Fruit fly (Drosophila melanogaster) whole organism, embryonic: Measurements from ENCODE around the gene slif.

Source experiments
- Antp ChIP-seq: fragments of 200-800 bp; sonication (Bioruptor generic); optimal IDR thresholded peaks from 3 replicates; lab custom pipeline; 2016; ENCODE audit warnings: missing biosample characterization, missing genetic modification characterization
- Atf-2 ChIP-seq: fragments of 200-800 bp; sonication (Bioruptor generic); optimal IDR thresholded peaks from 2 replicates; lab custom pipeline; 2016; ENCODE audit warnings: missing biosample characterization, missing genetic modification characterization
- Blimp-1 ChIP-seq: fragments of 200-800 bp; sonication (Bioruptor generic); optimal IDR thresholded peaks from 3 replicates; lab custom pipeline; 2018; ENCODE audit warnings: missing biosample characterization, missing genetic modification characterization, mild to moderate bottlenecking, moderate library complexity, missing genetic modification reagents
- CG10543 ChIP-seq: fragments of 200-800 bp; sonication (Bioruptor generic); optimal IDR thresholded peaks from 3 replicates; lab custom pipeline; 2017; ENCODE audit warnings: missing biosample characterization, mild to moderate bottlenecking, missing genetic modification characterization, moderate library complexity
- CG12155 ChIP-seq: fragments of 200-800 bp; sonication (Bioruptor generic); optimal IDR thresholded peaks from 3 replicates; lab custom pipeline; 2016; ENCODE audit warnings: missing biosample characterization, missing genetic modification characterization
- CG12236 ChIP-seq: fragments of 200-800 bp; sonication (Bioruptor generic); optimal IDR thresholded peaks from 2 replicates; lab custom pipeline; 2016; ENCODE audit warnings: missing biosample characterization, missing genetic modification characterization
- CG13424 ChIP-seq: fragments of 200-800 bp; sonication (Bioruptor generic); optimal IDR thresholded peaks from 2 replicates; lab custom pipeline; 2019; ENCODE audit warnings: missing biosample characterization, mild to moderate bottlenecking, missing genetic modification characterization, moderate library complexity
- CG14014 ChIP-seq: fragments of 200-800 bp; sonication (Bioruptor generic); IDR thresholded peaks from 2 replicates; pipeline ENCODE4 v1.3.6; 2022; ENCODE audit warnings: missing biosample characterization, missing genetic modification characterization
- CG15601 ChIP-seq: fragments of 200-800 bp; sonication (Bioruptor generic); optimal IDR thresholded peaks from 3 replicates; lab custom pipeline; 2019; ENCODE audit warnings: missing biosample characterization, mild to moderate bottlenecking, missing genetic modification characterization, moderate library complexity
- CG17361 ChIP-seq: fragments of 200-800 bp; sonication (Bioruptor generic); IDR thresholded peaks from 3 replicates; pipeline ENCODE4 v1.3.6; 2022; ENCODE audit warnings: missing biosample characterization, missing genetic modification characterization
- CG17802 ChIP-seq: fragments of 200-800 bp; sonication (Bioruptor generic); optimal IDR thresholded peaks from 2 replicates; lab custom pipeline; 2018; ENCODE audit warnings: missing biosample characterization, mild to moderate bottlenecking, missing genetic modification characterization, moderate library complexity
- CG33213 ChIP-seq: fragments of 200-800 bp; sonication (Bioruptor generic); optimal IDR thresholded peaks from 3 replicates; lab custom pipeline; 2016; ENCODE audit warnings: missing biosample characterization, missing genetic modification characterization
- CG3838 ChIP-seq: fragments of 200-800 bp; sonication (Bioruptor generic); optimal IDR thresholded peaks from 3 replicates; lab custom pipeline; 2016; ENCODE audit warnings: missing biosample characterization, missing genetic modification characterization
- CG4282 ChIP-seq: fragments of 200-800 bp; sonication (Bioruptor generic); optimal IDR thresholded peaks from 2 replicates; lab custom pipeline; 2016; ENCODE audit warnings: missing biosample characterization, missing genetic modification characterization
- CG7745 ChIP-seq: fragments of 200-800 bp; sonication (Bioruptor generic); optimal IDR thresholded peaks from 2 replicates; lab custom pipeline; 2018; ENCODE audit warnings: missing biosample characterization, mild to moderate bottlenecking, missing genetic modification characterization, moderate library complexity
- CG7839 ChIP-seq: fragments of 200-800 bp; sonication (Bioruptor generic); optimal IDR thresholded peaks from 3 replicates; lab custom pipeline; 2018; ENCODE audit warnings: missing biosample characterization, mild to moderate bottlenecking, missing genetic modification characterization, moderate library complexity
- CG7987 ChIP-seq: fragments of 200-800 bp; sonication (Bioruptor generic); optimal IDR thresholded peaks from 2 replicates; lab custom pipeline; 2018; ENCODE audit warnings: missing biosample characterization, mild to moderate bottlenecking, missing genetic modification characterization, moderate library complexity
- CG8281 ChIP-seq: fragments of 200-800 bp; sonication (Bioruptor generic); optimal IDR thresholded peaks from 2 replicates; lab custom pipeline; 2018; ENCODE audit warnings: missing biosample characterization, mild to moderate bottlenecking, missing genetic modification characterization, moderate library complexity
- CG9876 ChIP-seq: fragments of 200-800 bp; sonication (Bioruptor generic); optimal IDR thresholded peaks from 2 replicates; lab custom pipeline; 2016; ENCODE audit warnings: missing biosample characterization, missing genetic modification characterization
- D19B ChIP-seq: fragments of 200-800 bp; sonication (Bioruptor generic); optimal IDR thresholded peaks from 2 replicates; lab custom pipeline; 2017; ENCODE audit warnings: missing biosample characterization, mild to moderate bottlenecking, missing genetic modification characterization
- Elba2 ChIP-seq: fragments of 200-800 bp; sonication (Bioruptor generic); optimal IDR thresholded peaks from 3 replicates; lab custom pipeline; 2016; ENCODE audit warnings: missing biosample characterization, missing genetic modification characterization
- Gsc ChIP-seq: fragments of 200-800 bp; sonication (Bioruptor generic); IDR thresholded peaks from 2 replicates; pipeline ENCODE4 v1.3.6; 2022; ENCODE audit warnings: missing biosample characterization, missing genetic modification characterization
- HLH4C ChIP-seq: fragments of 200-800 bp; sonication (Bioruptor generic); IDR thresholded peaks from 3 replicates; pipeline ENCODE4 v1.3.6; 2022; ENCODE audit warnings: missing biosample characterization, missing genetic modification characterization; ENCODE audit not compliant: partially characterized antibody
- Hmr ChIP-seq: fragments of 200-800 bp; sonication (Bioruptor generic); optimal IDR thresholded peaks from 3 replicates; lab custom pipeline; 2017; ENCODE audit warnings: mild to moderate bottlenecking, missing biosample characterization, missing genetic modification reagents, missing genetic modification characterization
- Lhr ChIP-seq: fragments of 200-800 bp; sonication (Bioruptor generic); optimal IDR thresholded peaks from 3 replicates; lab custom pipeline; 2017; ENCODE audit warnings: mild to moderate bottlenecking, missing biosample characterization, missing genetic modification reagents, missing genetic modification characterization
- Poxn ChIP-seq: fragments of 200-800 bp; sonication (Bioruptor generic); IDR thresholded peaks from 2 replicates; pipeline ENCODE4 v1.3.6; 2022; ENCODE audit warnings: missing biosample characterization, missing genetic modification characterization
- Rx ChIP-seq: fragments of 200-800 bp; sonication (Bioruptor generic); IDR thresholded peaks from 2 replicates; pipeline ENCODE4 v1.3.6; 2022; ENCODE audit warnings: missing biosample characterization, missing genetic modification characterization
- Sox102F ChIP-seq: fragments of 200-800 bp; sonication (Bioruptor generic); optimal IDR thresholded peaks from 2 replicates; lab custom pipeline; 2018; ENCODE audit warnings: missing biosample characterization, mild to moderate bottlenecking, missing genetic modification characterization, moderate library complexity
- Stat92E ChIP-seq, 3 experiments: fragments of >200 bp in 2 of 3; fragments of 200-800 bp in 1 of 3; sonication (Bioruptor generic) in 1 of 3; optimal IDR thresholded peaks; 2 replicates each; lab custom pipeline; 2017 to 2019; ENCODE audit warnings: missing biosample characterization in 3 of 3, missing genetic modification characterization in 3 of 3, mild to moderate bottlenecking in 1 of 3, moderate library complexity in 1 of 3
- Taf1 ChIP-seq: fragments of 200-800 bp; sonication (Bioruptor generic); IDR thresholded peaks from 2 replicates; pipeline ENCODE4 v1.3.6; 2022; ENCODE audit warnings: missing biosample characterization, missing genetic modification characterization
- Usf ChIP-seq: fragments of 200-800 bp; sonication (Bioruptor generic); optimal IDR thresholded peaks from 2 replicates; lab custom pipeline; 2017; ENCODE audit warnings: missing genotype, missing biosample characterization, missing genetic modification characterization
- ac ChIP-seq: fragments of 200-800 bp; sonication (Bioruptor generic); optimal IDR thresholded peaks from 3 replicates; lab custom pipeline; 2017; ENCODE audit warnings: missing biosample characterization, mild to moderate bottlenecking, missing genetic modification characterization
- bsh ChIP-seq, 2 experiments: fragments of 200-800 bp; sonication (Bioruptor generic); optimal IDR thresholded peaks; 2 replicates each; lab custom pipeline; 2017 to 2018; ENCODE audit warnings: mild to moderate bottlenecking in 2 of 2, missing biosample characterization in 2 of 2, missing genetic modification characterization in 2 of 2, moderate library complexity in 1 of 2
- crol ChIP-seq: fragments of 200-800 bp; sonication (Bioruptor generic); IDR thresholded peaks from 2 replicates; pipeline ENCODE4 v1.3.6; 2022; ENCODE audit warnings: missing biosample characterization, missing genetic modification characterization
- fru ChIP-seq: fragments of >200 bp; optimal IDR thresholded peaks from 2 replicates; lab custom pipeline; 2017
- gfzf ChIP-seq: fragments of 200-800 bp; sonication (Bioruptor generic); optimal IDR thresholded peaks from 2 replicates; lab custom pipeline; 2016; ENCODE audit warnings: missing biosample characterization, mild to moderate bottlenecking, missing genetic modification characterization, moderate library complexity
- grau ChIP-seq: fragments of 200-800 bp; optimal IDR thresholded peaks from 3 replicates; lab custom pipeline; 2019; ENCODE audit warnings: missing biosample characterization, mild to moderate bottlenecking, missing genetic modification characterization, moderate library complexity
- gro ChIP-seq: fragments of 200-800 bp; sonication (Bioruptor generic); optimal IDR thresholded peaks from 2 replicates; lab custom pipeline; 2016; ENCODE audit warnings: missing biosample characterization, missing genetic modification characterization
- gsb ChIP-seq: fragments of 200-800 bp; sonication (Bioruptor generic); IDR thresholded peaks from 2 replicates; pipeline ENCODE4 v1.3.6; 2022; ENCODE audit warnings: missing biosample characterization, missing genetic modification characterization
- gsb-n ChIP-seq: fragments of 200-800 bp; sonication (Bioruptor generic); optimal IDR thresholded peaks from 3 replicates; lab custom pipeline; 2018; ENCODE audit warnings: missing biosample characterization, mild to moderate bottlenecking, missing genetic modification characterization
- lola ChIP-seq, 3 experiments: fragments of >200 bp in 2 of 3; fragments of 200-800 bp in 1 of 3; sonication (Bioruptor generic) in 1 of 3; optimal IDR thresholded peaks; 2 replicates each; lab custom pipeline; 2017 to 2019; ENCODE audit warnings: missing biosample characterization in 3 of 3, missing genetic modification characterization in 3 of 3, mild to moderate bottlenecking in 1 of 3, moderate library complexity in 1 of 3
- run ChIP-seq: fragments of 200-800 bp; sonication (Bioruptor generic); optimal IDR thresholded peaks from 3 replicates; lab custom pipeline; 2018; ENCODE audit warnings: missing biosample characterization, mild to moderate bottlenecking, missing genetic modification characterization
- sqz ChIP-seq: fragments of 200-800 bp; sonication (Bioruptor generic); optimal IDR thresholded peaks from 3 replicates; lab custom pipeline; 2018; ENCODE audit warnings: missing biosample characterization, mild to moderate bottlenecking, missing genetic modification characterization
- tin ChIP-seq: fragments of 200-800 bp; sonication (Bioruptor generic); optimal IDR thresholded peaks from 3 replicates; lab custom pipeline; 2016; ENCODE audit warnings: missing biosample characterization, missing genetic modification characterization
- tll ChIP-seq, 2 experiments: fragments of 200-800 bp in 1 of 2; fragments of >200 bp in 1 of 2; sonication (Bioruptor generic) in 1 of 2; optimal IDR thresholded peaks; 2 replicates each; lab custom pipeline; 2017 to 2019; ENCODE audit warnings: missing biosample characterization in 2 of 2, missing genetic modification characterization in 2 of 2, mild to moderate bottlenecking in 1 of 2, moderate library complexity in 1 of 2
- usp ChIP-seq: fragments of >200 bp; optimal IDR thresholded peaks from 2 replicates; lab custom pipeline; 2017; ENCODE audit warnings: missing biosample characterization, missing genetic modification characterization
- wek ChIP-seq: fragments of 200-800 bp; sonication (Bioruptor generic); optimal IDR thresholded peaks from 3 replicates; lab custom pipeline; 2018; ENCODE audit warnings: missing biosample characterization, mild to moderate bottlenecking, missing genetic modification characterization, moderate library complexity
- zfh2 ChIP-seq: fragments of 200-800 bp; sonication (Bioruptor generic); optimal IDR thresholded peaks from 2 replicates; lab custom pipeline; 2016; ENCODE audit warnings: missing biosample characterization, missing genetic modification characterization

slif gene

DNA sequence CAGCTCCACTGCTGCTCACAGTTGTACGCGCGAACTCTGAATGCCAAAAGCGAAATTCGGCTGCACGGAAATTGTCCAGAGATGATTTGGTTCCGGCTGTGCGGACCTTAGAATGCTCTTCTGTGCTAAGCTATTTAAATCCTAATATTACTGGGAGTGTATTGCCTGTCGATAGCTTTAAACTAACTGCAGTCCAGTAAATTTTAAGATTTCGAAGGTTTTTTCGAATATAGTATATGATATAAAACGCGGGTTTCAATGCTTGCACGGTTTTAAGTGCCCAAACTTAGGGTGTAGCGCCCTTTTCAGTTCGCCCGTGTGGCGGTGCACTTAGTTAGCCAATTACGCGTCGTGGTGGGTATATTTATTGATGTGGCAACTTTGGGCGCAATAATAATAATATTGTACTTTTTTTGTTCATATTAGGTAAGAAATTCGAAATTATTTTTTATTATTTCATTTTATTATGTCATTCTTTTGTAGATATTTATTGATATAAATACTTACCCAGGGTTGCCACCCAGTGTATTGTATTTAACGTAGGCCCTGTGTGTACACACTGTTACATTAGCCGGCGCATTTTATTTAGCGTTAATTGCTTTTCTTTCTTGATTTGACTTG, 2.0 kb upstream of the slif start, which contains the start of the genes Chro and Ssl1 (continued):
- TF ChIP-seq CG33213 (GFP tag; lab: Kevin White, UChicago) (peak; percentile 100), Sox102F (GFP tag; lab: Kevin White, UChicago) (peak; percentile 100), HLH4C (GFP tag; lab: Robert Waterston, UW) (peak; percentile 8; the same call in 1 of the 3 replicates), Antp (GFP tag; lab: Kevin White, UChicago) (peak; percentile 100), Poxn (peak; percentile 99), CG7987 (GFP tag; lab: Kevin White, UChicago) (peak; percentile 99), Hmr (GFP tag; lab: Kevin White, UChicago) (peak; percentile 100), fru (lab: Kevin White, UChicago) (no peak), CG13424 (tag; lab: Kevin White, UChicago) (peak; percentile 100), tin (GFP tag; lab: Kevin White, UChicago) (peak; percentile 100), sqz (GFP tag; lab: Kevin White, UChicago) (peak; percentile 99), Elba2 (peak; percentile 99), gro (peak; percentile 100), bsh (GFP tag; optimal IDR thresholded peaks at IDR 0.05; lab: Kevin White, UChicago) (peak; percentile 99 to 100), tll (GFP tag; optimal IDR thresholded peaks at IDR 0.05; lab: Kevin White, UChicago) (peak; percentile 82 to 88), zfh2 (peak; percentile 100), CG15601 (tag; lab: Kevin White, UChicago) (peak; percentile 99), gsb-n (tag; lab: Kevin White, UChicago) (peak; percentile 100), gfzf (peak; percentile 50), CG12236 (GFP tag; lab: Kevin White, UChicago) (peak; percentile 100), CG8281 (peak; percentile 96), Taf1 (GFP tag; lab: Robert Waterston, UW) (peak; percentile 99), Usf (GFP tag; lab: Kevin White, UChicago) (peak; percentile 100), wek (GFP tag; lab: Kevin White, UChicago) (peak; percentile 97), CG17361 (GFP tag; lab: Robert Waterston, UW) (peak; percentile 100), run (tag; lab: Kevin White, UChicago) (peak; percentile 100), CG12155 (GFP tag; lab: Kevin White, UChicago) (peak; percentile 99), Stat92E (GFP tag; optimal IDR thresholded peaks at IDR 0.05; lab: Kevin White, UChicago) (peak in 1 of 3 experiments; percentile 100), CG4282 (GFP tag; lab: Kevin White, UChicago) (peak; percentile 100), gsb (peak; percentile 99), lola (GFP tag; optimal IDR thresholded peaks at IDR 0.05; lab: Kevin White, UChicago) (peak in 1 of 3 experiments; percentile 100), CG10543 (GFP tag; lab: Kevin White, UChicago) (peak; percentile 99), Atf-2 (GFP tag; lab: Kevin White, UChicago) (peak; percentile 100), CG3838 (peak; percentile 99), CG14014 (GFP tag; lab: Robert Waterston, UW) (peak; percentile 100), Lhr (peak; percentile 100), CG9876 (GFP tag; lab: Kevin White, UChicago) (peak; percentile 100), Blimp-1 (GFP tag; lab: Kevin White, UChicago) (peak; percentile 99), Gsc (GFP tag; lab: Robert Waterston, UW) (peak; percentile 100), CG7745 (tag; lab: Kevin White, UChicago) (peak; percentile 97), CG7839 (tag; lab: Kevin White, UChicago) (peak; percentile 100), grau (tag; lab: Kevin White, UChicago) (peak; percentile 99), usp (GFP tag; lab: Kevin White, UChicago) (no peak), D19B (GFP tag; lab: Kevin White, UChicago) (peak; percentile 98), CG17802 (tag; lab: Kevin White, UChicago) (peak; percentile 96), ac (GFP tag; lab: Kevin White, UChicago) (peak; percentile 100), crol (peak; percentile 93), Rx (GFP tag; lab: Robert Waterston, UW) (peak; percentile 100)
